Worm (Caenorhabditis elegans) whole organism, late embryonic: ENCODE results near the gene str-47.

Experiments
- ceh-14 ChIP-seq: sonication (generic microtip); optimal IDR thresholded peaks from 2 replicates; lab custom pipeline; 2016; ENCODE audit warnings: missing genotype, missing genetic modification characterization, missing compliant biosample characterization
- ceh-2 ChIP-seq: sonication (generic microtip); optimal IDR thresholded peaks from 2 replicates; lab custom pipeline; 2016; ENCODE audit warnings: missing genotype, missing genetic modification characterization, missing compliant biosample characterization
- ceh-9 ChIP-seq: sonication (generic microtip); optimal IDR thresholded peaks from 2 replicates; lab custom pipeline; 2016; ENCODE audit warnings: mild to moderate bottlenecking, missing genetic modification characterization, inconsistent platforms, missing compliant biosample characterization
- elt-2 ChIP-seq: sonication (generic microtip); optimal IDR thresholded peaks from 2 replicates; lab custom pipeline; 2016; ENCODE audit warnings: missing genetic modification reagents, missing genetic modification characterization, missing compliant biosample characterization
- fkh-10 ChIP-seq: fragments of 150-350 bp; optimal IDR thresholded peaks from 2 replicates; lab custom pipeline; 2014; ENCODE audit warnings: missing biosample characterization, missing genetic modification reagents, missing genetic modification characterization
- npax-4 ChIP-seq: sonication (generic microtip); optimal IDR thresholded peaks from 2 replicates; lab custom pipeline; 2016; ENCODE audit warnings: missing genetic modification characterization, missing compliant biosample characterization
- odd-2 ChIP-seq: sonication (generic microtip); optimal IDR thresholded peaks from 2 replicates; lab custom pipeline; 2017; ENCODE audit warnings: antibody characterized with exemption, mild to moderate bottlenecking, missing genetic modification characterization, missing compliant biosample characterization
- pag-3 ChIP-seq: sonication (generic microtip); optimal IDR thresholded peaks from 2 replicates; lab custom pipeline; 2016; ENCODE audit warnings: missing compliant biosample characterization, missing genetic modification characterization, borderline replicate concordance
- unc-86 ChIP-seq: sonication (generic microtip); optimal IDR thresholded peaks from 2 replicates; lab custom pipeline; 2016; ENCODE audit warnings: missing genetic modification characterization, missing compliant biosample characterization

DNA sequence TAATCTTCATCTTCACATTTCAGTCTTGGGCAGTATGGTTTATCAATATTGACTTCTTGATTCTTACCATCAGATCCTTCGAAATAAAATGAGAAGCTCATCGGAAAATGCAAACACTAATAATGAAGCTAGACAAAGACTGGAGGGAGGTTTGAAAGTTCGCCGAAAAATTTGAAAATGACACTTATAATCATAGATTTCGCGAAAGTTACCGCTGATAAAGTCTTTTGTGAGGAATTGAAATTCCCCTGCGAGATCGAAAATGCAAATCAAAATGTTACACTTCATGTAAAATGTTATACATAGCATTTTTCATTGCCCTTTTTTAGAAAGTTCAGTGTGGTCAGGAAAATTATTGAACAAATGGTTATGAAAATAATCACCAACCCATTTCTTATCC is 47.3 kb upstream of the str-47 start, which contains the start of gene C50E3.7:
- TF ChIP-seq ceh-2 (tag; lab: Kevin White, UChicago), result no peak
- TF ChIP-seq unc-86 (tag; lab: Kevin White, UChicago), result no peak
- TF ChIP-seq pag-3 (tag; lab: Kevin White, UChicago), result no peak
- TF ChIP-seq npax-4 (tag; lab: Kevin White, UChicago), result no peak
- TF ChIP-seq odd-2, result no peak
- TF ChIP-seq ceh-14 (tag; lab: Kevin White, UChicago), result no peak
- no peak for TF ChIP-seq fkh-10
- TF ChIP-seq elt-2 (tag; lab: Kevin White, UChicago), result no peak
- TF ChIP-seq ceh-9 (tag; lab: Kevin White, UChicago), result no peak
